Worm (Caenorhabditis elegans): ENCODE data around the gene tbcc-1.

The tbcc-1 gene

DNA sequence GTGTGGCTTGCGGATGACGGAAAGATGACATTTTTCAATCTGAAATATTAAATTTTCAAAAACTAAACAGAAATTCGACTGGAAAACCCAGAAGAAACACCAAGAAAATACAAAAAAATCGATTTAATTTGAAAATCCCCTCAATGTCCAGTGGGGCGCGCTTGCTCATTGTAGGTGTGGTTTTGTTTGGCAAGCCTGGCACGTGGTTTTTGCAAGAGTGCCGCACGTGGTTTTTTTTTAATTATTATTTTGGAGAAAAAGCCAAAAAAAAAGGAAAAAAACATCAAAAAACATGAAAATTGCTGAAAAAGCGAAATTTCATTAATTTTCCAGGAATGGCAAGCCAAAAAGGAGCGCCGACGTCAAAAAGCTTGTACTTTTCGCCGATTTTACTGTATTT lies 19.6 kb upstream of the tbcc-1 start, which contains the start of gene swsn-3:
Gene swsn-3 (minus strand): TSS at position 45 of the 400 bp plus-strand sequence.
- TF ChIP-seq aly-2 (tag; optimal IDR thresholded peaks at IDR 0.05) (peak; percentile 48), isw-1 (GFP tag; IDR thresholded peaks at IDR 0.05) (peak; percentile 84), lsy-2 (tag; optimal IDR thresholded peaks at IDR 0.05) (peak; percentile 94 to 95), efl-3 (GFP tag; optimal IDR thresholded peaks at IDR 0.05) (no peak), pqm-1 (tag; optimal IDR thresholded peaks at IDR 0.05) (no peak), fkh-4 (tag; optimal IDR thresholded peaks at IDR 0.05; ENCODE audit: borderline replicate concordance) (peak; percentile 44), dpl-1 (GFP tag; optimal IDR thresholded peaks at IDR 0.05) (peak; percentile 77 to 87 (median 84)), lin-13 (GFP tag; optimal IDR thresholded peaks at IDR 0.05) (peak; percentile 88), skn-1 (tag; optimal IDR thresholded peaks at IDR 0.05) (peak; percentile 93), unc-30 (tag; optimal IDR thresholded peaks at IDR 0.05) (no peak), mab-9 (GFP tag; IDR thresholded peaks at IDR 0.05) (no peak), hlh-17 (GFP tag; optimal IDR thresholded peaks at IDR 0.05; ENCODE audit: borderline replicate concordance) (no peak), pax-3 (tag; optimal IDR thresholded peaks at IDR 0.05) (peak; percentile 63), sup-37 (GFP tag; optimal IDR thresholded peaks at IDR 0.05) (peak; percentile 34), ces-1 (GFP tag; optimal IDR thresholded peaks at IDR 0.05) (no peak), nhr-237 (tag; optimal IDR thresholded peaks at IDR 0.05) (peak; percentile 34), fkh-10 (GFP tag; optimal IDR thresholded peaks at IDR 0.05) (peak; percentile 56), nhr-84 (tag; optimal IDR thresholded peaks at IDR 0.05) (no peak), fos-1 (tag; optimal IDR thresholded peaks at IDR 0.05) (peak; percentile 59), lir-3 (tag; optimal IDR thresholded peaks at IDR 0.05; ENCODE audit: poor library complexity) (no peak), ceh-63 (GFP tag; optimal IDR thresholded peaks at IDR 0.05) (no peak), rnt-1 (tag; optimal IDR thresholded peaks at IDR 0.05) (peak; percentile 96), C04F5.9 (tag; optimal IDR thresholded peaks at IDR 0.05) (peak; percentile 68), tlp-1 (tag; optimal IDR thresholded peaks at IDR 0.05) (no peak), Y116A8C.19 (tag; optimal IDR thresholded peaks at IDR 0.05; ENCODE audit: borderline replicate concordance) (no peak), egl-13 (tag; optimal IDR thresholded peaks at IDR 0.05) (peak; percentile 70), lin-39 (tag; optimal IDR thresholded peaks at IDR 0.05) (peak; percentile 90), unc-98 (GFP tag; IDR thresholded peaks at IDR 0.05) (peak; percentile 40; the same call in 1 of the 2 replicates), nhr-76 (tag; optimal IDR thresholded peaks at IDR 0.05) (peak; percentile 33), lin-14 (GFP tag; optimal IDR thresholded peaks at IDR 0.05) (peak; percentile 86), nhr-85 (tag) (peak; percentile 94), snu-23 (GFP tag; optimal IDR thresholded peaks at IDR 0.05) (peak; percentile 89), hpl-2 (GFP tag; optimal IDR thresholded peaks at IDR 0.05) (peak; percentile 83), nhr-20 (tag; optimal IDR thresholded peaks at IDR 0.05) (peak; percentile 86), sptf-1 (tag; optimal IDR thresholded peaks at IDR 0.05) (no peak), unc-86 (tag; optimal IDR thresholded peaks at IDR 0.05) (peak; percentile 87), ets-5 (GFP tag; IDR thresholded peaks at IDR 0.05) (no peak), C34B4.2 (tag; optimal IDR thresholded peaks at IDR 0.05) (no peak), nhr-77 (tag; optimal IDR thresholded peaks at IDR 0.05) (peak; percentile 73), mdl-1 (tag; optimal IDR thresholded peaks at IDR 0.05) (peak in 1 of 2 experiments; percentile 82), mef-2 (tag; optimal IDR thresholded peaks at IDR 0.05) (no peak), ceh-82 (tag; optimal IDR thresholded peaks at IDR 0.05) (peak; percentile 56 to 88 (median 77)), mep-1 (tag; optimal IDR thresholded peaks at IDR 0.05) (peak; percentile 92), pag-3 (tag; optimal IDR thresholded peaks at IDR 0.05; ENCODE audit: borderline replicate concordance, insufficient read depth) (no peak), F16B12.6 (tag; optimal IDR thresholded peaks at IDR 0.05) (peak; percentile 72), tbx-2 (tag; optimal IDR thresholded peaks at IDR 0.05) (peak; percentile 89), alr-1 (tag; optimal IDR thresholded peaks at IDR 0.05; ENCODE audit: borderline replicate concordance) (no peak), zip-4 (GFP tag; optimal IDR thresholded peaks at IDR 0.05) (no peak), nhr-71 (tag; optimal IDR thresholded peaks at IDR 0.05) (peak; percentile 91), ceh-8 (GFP tag; optimal IDR thresholded peaks at IDR 0.05) (peak; percentile 83), nhr-19 (GFP tag; conservative IDR thresholded peaks at IDR 0.05) (peak; percentile 85), hlh-4 (tag; optimal IDR thresholded peaks at IDR 0.05) (no peak)

Measured in whole organism, L1 larva.